Worm (Caenorhabditis elegans) whole organism, midembryonic: Measurements from ENCODE around the gene C54D10.9.

Experiments used
- T22C8.4 ChIP-seq: fragments of 200-800 bp; sonication (Bioruptor generic); IDR thresholded peaks from 2 replicates; pipeline ENCODE4 v1.3.6; 2022; ENCODE audit warnings: missing genetic modification characterization, missing compliant biosample characterization
- cog-1 ChIP-seq: sonication (generic microtip); optimal IDR thresholded peaks from 2 replicates; lab custom pipeline; 2016; ENCODE audit warnings: missing genetic modification characterization, missing compliant biosample characterization
- flt-1 ChIP-seq: fragments of 200-800 bp; sonication (Bioruptor generic); IDR thresholded peaks from 2 replicates; pipeline ENCODE4 v1.3.6; 2022; ENCODE audit warnings: missing genetic modification characterization, missing compliant biosample characterization
- klf-2 ChIP-seq: fragments of 200-800 bp; sonication (Bioruptor generic); conservative IDR thresholded peaks from 2 replicates; pipeline ENCODE4 v1.3.6; 2022; ENCODE audit warnings: missing genetic modification reagents, missing genetic modification characterization, missing compliant biosample characterization
- med-1 ChIP-seq: sonication (generic microtip); optimal IDR thresholded peaks from 2 replicates; lab custom pipeline; 2017; ENCODE audit warnings: missing genetic modification characterization, mild to moderate bottlenecking, missing compliant biosample characterization, antibody characterized with exemption, missing genetic modification reagents; ENCODE audit not compliant: insufficient read depth
- ref-1 ChIP-seq: fragments of 200-800 bp; sonication (Bioruptor generic); conservative IDR thresholded peaks from 2 replicates; pipeline ENCODE4 v1.3.6; 2022; ENCODE audit warnings: missing genetic modification reagents, missing genetic modification characterization, missing compliant biosample characterization
- tab-1 ChIP-seq: fragments of 200-800 bp; sonication (Bioruptor generic); IDR thresholded peaks from 2 replicates; pipeline ENCODE4 v1.3.6; 2022; ENCODE audit warnings: missing genetic modification characterization, missing compliant biosample characterization
- ztf-23 ChIP-seq: fragments of 200-800 bp; sonication (Bioruptor generic); IDR thresholded peaks from 2 replicates; pipeline ENCODE4 v1.3.6; 2022; ENCODE audit warnings: missing genetic modification reagents, missing genetic modification characterization, missing compliant biosample characterization
- ztf-29 ChIP-seq: fragments of 200-800 bp; sonication (Bioruptor generic); IDR thresholded peaks from 2 replicates; pipeline ENCODE4 v1.3.6; 2022; ENCODE audit warnings: missing genetic modification reagents, missing genetic modification characterization, missing compliant biosample characterization

DNA sequence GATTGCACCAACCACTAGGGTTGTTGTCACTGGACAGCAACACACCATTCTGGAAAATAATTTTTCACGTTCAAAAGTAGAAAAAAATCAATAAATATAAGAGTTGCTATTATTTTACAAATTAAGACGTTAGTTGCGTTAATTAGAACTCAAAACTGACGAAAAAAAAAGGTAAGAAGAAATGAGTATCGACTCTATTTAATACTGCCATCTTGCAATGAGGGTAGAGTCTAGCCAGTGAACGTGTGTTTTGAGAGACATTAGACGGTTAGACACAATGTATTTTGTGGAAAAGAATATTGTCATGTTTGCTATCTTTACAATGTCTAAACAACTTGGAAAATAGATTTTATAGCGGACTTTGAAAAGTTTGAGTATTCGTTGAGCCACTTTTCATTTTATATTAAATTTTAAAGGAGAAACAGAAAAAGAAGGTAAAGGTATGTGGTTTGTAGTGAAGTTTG is 33.3 kb upstream of the C54D10.9 start, which contains the start of gene cdr-6:
- no peak for TF ChIP-seq ztf-29
- no peak for TF ChIP-seq ref-1 (GFP tag; lab: Robert Waterston, UW)
- TF ChIP-seq klf-2, result no peak
- no peak for TF ChIP-seq flt-1 (GFP tag; lab: Robert Waterston, UW)
- no peak for TF ChIP-seq med-1
- TF ChIP-seq ztf-23 (GFP tag; lab: Robert Waterston, UW), result no peak
- no peak for TF ChIP-seq T22C8.4 (GFP tag; lab: Robert Waterston, UW)
- TF ChIP-seq cog-1, result no peak
- no peak for TF ChIP-seq tab-1
